Fruit fly (Drosophila melanogaster) whole organism, larva: ENCODE measurements around the gene nwk.
A peak's percentile ranks its signal among the peaks of the same experiment; 100 is the strongest.

Source experiments
- noc ChIP-seq: fragments of 200-800 bp; sonication (Bioruptor generic); optimal IDR thresholded peaks from 3 replicates; lab custom pipeline; 2019; ENCODE audit warnings: missing biosample characterization, mild to moderate bottlenecking, missing genetic modification characterization, moderate library complexity

Gene nwk

DNA sequence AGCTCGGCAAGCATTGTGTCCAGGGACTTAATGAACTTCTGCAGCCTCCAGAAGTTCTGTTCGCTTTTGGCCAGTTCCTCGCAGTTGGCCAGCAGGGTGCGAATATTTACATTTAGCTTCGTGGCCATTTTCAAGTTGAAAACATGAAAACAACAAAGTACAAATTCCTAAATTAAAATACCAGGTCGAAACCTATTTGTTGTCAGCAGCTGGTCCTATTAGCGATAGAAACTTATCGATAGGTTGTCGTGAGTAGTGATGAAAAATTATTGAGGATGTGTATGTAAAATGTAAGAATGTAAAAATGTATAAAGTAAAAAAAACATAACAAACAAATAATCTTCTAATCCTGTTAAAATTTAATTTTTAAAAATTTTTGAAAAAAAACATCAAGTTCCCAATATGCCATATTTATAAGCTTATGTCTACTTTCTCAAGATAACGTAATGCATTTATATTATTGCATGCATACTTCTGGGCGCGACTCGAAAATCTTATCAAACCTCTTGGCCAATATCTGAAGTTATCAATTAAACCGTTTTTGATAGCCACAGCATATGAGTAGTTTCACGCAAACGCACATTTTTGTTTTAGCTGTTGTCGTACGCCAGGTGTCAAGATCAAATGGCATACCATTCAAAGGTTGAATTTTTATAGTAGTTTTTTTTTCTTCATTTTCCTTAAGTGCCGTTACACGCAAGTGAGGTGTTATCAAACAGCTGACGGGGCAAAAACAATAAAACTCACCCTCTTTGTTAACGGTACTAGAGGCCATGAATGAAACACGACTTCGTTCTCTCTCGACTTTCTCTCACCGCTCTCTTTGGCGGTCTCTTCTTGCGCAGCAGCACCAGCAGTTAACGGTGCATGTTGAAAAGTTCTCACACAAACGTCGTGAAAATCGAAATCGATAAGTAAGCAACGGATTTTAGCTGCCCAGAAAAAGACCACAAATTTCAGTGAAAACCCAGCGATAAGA lies at the start of gene nwk, which contains the start of gene Use1:
TSS of gene nwk (plus strand) at position 885 of the 979 bp plus-strand sequence.
TSS of gene Use1 (minus strand) at position 206 of the 979 bp plus-strand sequence.
- TF ChIP-seq noc (tag; lab: Kevin White, UChicago) = no peak

DNA sequence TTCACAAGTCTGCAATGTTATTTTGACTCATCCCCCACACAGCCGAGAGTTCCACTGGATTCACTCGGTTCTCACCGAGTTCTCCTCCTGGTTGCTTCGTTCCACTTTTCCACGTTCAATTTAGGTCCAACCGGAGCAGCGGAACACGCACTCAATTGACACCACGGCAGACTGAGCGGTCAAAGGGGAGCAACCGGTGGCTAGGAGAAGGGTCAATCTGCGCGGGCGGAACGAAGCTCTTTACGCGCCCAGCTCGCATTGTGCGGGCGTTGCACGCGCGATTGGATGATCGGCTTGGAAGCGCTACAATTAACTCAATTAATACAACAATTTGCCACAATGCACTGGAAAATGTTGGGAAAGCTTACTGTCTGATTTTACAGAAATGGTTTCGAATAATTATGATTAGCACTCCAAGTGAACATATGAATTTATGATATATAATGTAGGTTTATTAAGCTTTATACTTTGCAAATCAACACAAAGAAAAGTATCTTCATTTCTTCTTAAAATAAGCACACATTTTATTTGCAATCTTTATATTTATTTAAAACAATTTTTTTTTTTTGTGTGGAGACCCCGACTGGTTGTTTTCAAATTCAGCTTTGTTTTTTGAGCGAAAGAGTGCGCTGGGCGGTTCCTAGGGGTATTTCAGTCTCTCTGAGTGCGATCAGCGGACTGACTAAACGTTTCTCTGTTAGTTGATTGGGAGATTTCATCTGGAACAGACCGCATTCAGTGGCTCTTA lies 45.1 kb upstream of the nwk start, which contains the start of gene CG32032:
TSS of gene CG32032 (plus strand) at position 698 of the 748 bp plus-strand sequence.
- no peak for TF ChIP-seq noc (tag; lab: Kevin White, UChicago)

dm6 chr3L:9094980-9095425 lies 42.7 kb upstream of the nwk start:
- peak; percentile 42 for TF ChIP-seq noc (tag; lab: Kevin White, UChicago)

DNA sequence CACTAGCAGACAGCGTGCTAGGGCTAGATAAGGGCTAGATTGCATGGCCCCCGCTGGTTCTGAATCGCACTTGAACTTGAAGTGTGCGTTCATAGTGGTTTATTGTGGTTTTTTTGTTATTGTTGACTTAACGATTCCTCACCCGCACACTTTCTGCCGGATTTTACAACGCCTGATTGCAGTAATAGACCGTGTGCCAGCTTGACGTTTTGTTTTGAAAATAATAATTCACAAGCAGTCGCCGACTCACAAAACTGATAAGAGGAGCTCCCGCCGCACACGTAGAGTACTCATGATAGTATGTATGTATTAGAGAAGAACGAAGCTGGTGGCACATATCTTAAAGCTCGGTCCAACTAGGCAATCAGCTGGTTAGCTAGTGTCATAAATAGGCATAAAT lies 42.0 kb upstream of the nwk start:
- TF ChIP-seq noc (tag; lab: Kevin White, UChicago) = no peak

DNA sequence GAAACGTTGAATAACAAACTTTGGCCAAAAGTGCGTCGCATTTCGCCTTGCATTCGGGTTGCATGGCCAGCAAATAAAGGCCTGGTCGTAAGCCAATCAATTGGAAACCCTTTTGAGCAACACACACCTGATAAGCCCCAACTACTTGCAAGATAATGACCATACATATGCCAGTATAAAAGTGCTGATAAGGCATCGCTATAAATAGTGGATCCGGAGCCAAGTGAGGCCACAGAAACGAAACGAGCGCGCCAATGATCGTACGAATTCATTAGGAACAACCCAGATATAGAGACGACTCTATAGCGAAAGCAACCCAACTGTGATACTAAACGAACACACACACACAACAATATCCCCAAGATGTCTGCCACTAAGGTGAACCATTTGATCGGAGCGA lies 41.0 kb upstream of the nwk start, which contains the start of gene CG13315:
TSS of gene CG13315 (plus strand) at position 230 of the 400 bp plus-strand sequence.
- peak; percentile 18 for TF ChIP-seq noc (tag; lab: Kevin White, UChicago)

DNA sequence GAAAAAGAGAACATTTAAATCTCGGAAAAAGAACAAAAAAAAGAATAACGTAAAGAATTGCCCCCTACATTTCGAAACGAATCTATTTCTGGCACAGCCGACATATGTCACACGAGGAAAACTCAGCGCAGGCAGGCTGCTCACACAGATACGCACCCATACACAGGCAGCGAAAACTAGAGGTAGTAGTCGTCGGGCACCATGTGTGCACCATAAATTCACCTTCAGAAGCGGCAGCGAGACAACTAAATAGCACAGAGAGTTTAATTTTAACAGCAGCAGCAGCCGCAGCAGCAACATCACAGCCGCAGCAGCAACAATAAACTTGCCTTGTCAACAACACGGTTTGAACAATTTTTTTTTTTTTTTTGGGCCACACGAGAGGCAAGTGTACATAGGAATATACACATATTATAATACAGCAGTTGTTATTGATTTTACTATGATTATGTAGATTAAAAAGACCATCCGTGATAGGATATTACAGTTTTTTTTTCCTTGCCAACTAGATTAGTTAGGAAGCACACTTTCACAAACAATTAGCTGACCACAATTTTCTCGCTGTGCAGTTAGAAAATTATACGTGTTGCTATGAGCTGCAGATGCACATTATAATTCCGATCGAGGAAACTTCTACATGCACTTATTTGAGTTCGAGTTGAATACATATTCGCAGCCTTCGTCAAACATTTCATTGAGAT lies 23.9 kb upstream of the nwk start:
- TF ChIP-seq noc (tag; lab: Kevin White, UChicago) = no peak

- TF ChIP-seq noc (tag; lab: Kevin White, UChicago) = no peak
Measured at dm6 chr3L:9114404-9114803, 23.3 kb upstream of the nwk start.

DNA sequence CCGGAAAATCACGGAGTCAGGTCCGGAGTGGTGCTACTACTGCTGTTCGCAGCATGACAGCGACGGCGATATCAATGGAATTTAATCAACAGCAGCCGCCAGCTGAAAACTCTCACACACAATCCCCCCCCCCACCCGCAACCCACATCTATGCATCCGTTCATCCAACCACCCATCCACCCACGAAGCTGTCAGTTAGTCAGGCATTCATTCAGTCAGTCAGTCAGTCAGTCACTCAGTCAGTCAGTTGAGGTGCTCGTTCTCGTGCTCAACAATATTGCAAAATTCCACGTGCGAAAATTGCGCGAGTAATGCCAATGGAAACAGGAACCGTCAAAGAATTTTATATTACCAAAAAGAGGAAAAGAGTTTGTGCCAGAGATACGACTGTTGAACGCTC lies 22.0 kb upstream of the nwk start:
- TF ChIP-seq noc (tag; lab: Kevin White, UChicago) = no peak

dm6 chr3L:9119564-9119963 lies 18.1 kb upstream of the nwk start:
- no peak for TF ChIP-seq noc (tag; lab: Kevin White, UChicago)

DNA sequence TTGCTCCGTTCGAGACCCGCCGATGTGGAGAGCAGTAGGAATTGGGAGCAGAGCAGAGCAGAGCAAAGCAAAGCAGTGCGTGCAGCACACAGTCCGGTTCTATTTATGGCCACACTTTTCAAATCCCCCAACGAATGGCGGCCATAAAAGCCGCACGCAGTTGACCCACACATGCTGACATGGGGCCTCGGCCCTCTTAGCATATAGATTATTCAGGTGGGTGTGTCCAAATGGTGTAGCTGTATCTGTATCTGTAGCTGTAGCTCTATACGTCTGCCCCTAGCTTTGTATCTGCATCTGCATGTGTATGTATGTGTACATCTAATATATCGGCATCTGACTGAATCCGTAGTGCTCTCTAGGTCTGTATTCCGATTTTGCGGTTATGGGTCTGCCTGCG lies 16.4 kb upstream of the nwk start:
- TF ChIP-seq noc (tag; lab: Kevin White, UChicago) = no peak

dm6 chr3L:9124923-9125260 lies 12.8 kb upstream of the nwk start:
- TF ChIP-seq noc (tag; lab: Kevin White, UChicago) = no peak

dm6 chr3L:9125261-9126020 lies 12.2 kb upstream of the nwk start:
- no peak for TF ChIP-seq noc (tag; lab: Kevin White, UChicago)

DNA sequence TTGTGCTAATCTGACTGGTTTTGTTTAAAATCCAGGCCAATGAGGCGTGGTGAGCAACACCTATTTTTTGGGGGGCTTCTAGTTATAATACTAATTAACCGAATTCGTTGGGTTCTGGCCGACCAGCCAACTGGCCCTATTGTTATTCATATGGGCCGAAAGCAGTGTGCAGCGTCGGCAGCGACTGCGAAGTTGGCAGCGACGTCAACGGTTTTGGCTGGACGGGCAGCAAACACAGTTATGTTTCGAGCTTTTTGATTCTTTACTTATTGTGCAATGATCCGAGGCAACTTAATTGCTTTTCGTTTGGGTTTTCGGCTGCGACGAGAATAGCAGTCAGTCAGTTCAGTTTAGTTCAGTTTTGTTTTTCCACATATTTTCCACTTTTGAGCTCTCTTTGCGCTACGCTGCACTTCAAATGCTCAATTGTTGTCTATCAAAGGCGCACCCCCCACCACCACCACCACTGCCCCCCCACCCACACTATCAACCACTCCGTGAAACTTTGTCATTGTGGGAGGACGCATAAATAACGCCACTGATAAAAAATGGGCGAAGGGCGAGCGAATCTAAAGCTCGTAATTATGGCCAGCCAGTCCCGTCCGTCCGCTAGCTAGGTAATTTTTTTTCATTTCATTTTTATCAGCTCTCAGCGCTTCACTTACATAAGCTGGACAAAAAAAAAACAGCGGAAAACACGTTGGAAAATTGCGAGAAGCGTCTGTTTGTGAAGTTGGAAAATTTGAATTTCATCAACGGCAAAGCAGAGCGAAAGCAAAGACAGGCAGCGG lies 11.4 kb upstream of the nwk start:
- no peak for TF ChIP-seq noc (tag; lab: Kevin White, UChicago)
